Fruit fly (Drosophila melanogaster): Measurements from ENCODE around the gene CG42747.
A peak's percentile ranks its signal among the peaks of the same experiment; 100 is the strongest.

Gene CG42747

DNA sequence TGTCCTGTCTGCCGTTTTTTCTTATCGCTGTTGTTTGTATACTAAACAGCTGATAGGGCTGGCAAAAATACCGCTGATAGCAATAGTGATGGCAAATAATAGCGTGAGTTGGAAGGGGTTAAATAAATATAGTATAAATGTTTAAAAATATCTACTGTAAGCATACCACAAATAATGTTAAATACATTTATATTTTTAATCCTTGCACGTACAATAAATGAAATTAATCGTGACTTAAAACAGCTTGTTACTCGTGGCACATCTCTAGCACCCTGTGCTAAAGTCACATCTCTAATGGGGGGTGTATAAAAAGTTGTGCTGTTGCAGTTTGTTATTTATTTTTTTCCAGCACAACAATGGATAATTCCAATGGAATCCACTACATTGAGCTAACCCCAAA lies 88.0 kb downstream of the CG42747 start, which contains the start of the genes CG10147 and Bulli (continued):
- TF ChIP-seq CG2889 (GFP tag; IDR thresholded peaks at IDR 0.05), result peak; percentile 96
- peak; percentile 79 for TF ChIP-seq ftz-f1 (GFP tag; optimal IDR thresholded peaks at IDR 0.05)
- peak; percentile 97 for TF ChIP-seq NfI (GFP tag; optimal IDR thresholded peaks at IDR 0.05)
- TF ChIP-seq pros (GFP tag; optimal IDR thresholded peaks at IDR 0.05), result peak; percentile 39
- TF ChIP-seq D19A (tag; optimal IDR thresholded peaks at IDR 0.05), result peak; percentile 91
- peak; percentile 100 for TF ChIP-seq CG18476 (GFP tag; optimal IDR thresholded peaks at IDR 0.05)
- TF ChIP-seq Fer2 (tag; optimal IDR thresholded peaks at IDR 0.05), result peak; percentile 95
- peak; percentile 98 for TF ChIP-seq CG9215 (GFP tag; IDR thresholded peaks at IDR 0.05)
- peak; percentile 83 for TF ChIP-seq nerfin-2 (GFP tag; IDR thresholded peaks at IDR 0.05; ENCODE audit: partially characterized antibody)
- peak; percentile 80 for TF ChIP-seq Antp (GFP tag; optimal IDR thresholded peaks at IDR 0.05)
- TF ChIP-seq disco-r (GFP tag; optimal IDR thresholded peaks at IDR 0.05), result peak; percentile 67
- TF ChIP-seq Dbx (GFP tag; IDR thresholded peaks at IDR 0.05), result peak; percentile 98
- peak; percentile 61 for TF ChIP-seq CG7745 (tag; optimal IDR thresholded peaks at IDR 0.05)
- TF ChIP-seq TFAM (GFP tag; optimal IDR thresholded peaks at IDR 0.05), result peak; percentile 88
- TF ChIP-seq unc-4 (GFP tag; IDR thresholded peaks at IDR 0.05; ENCODE audit: partially characterized antibody), result peak; percentile 93
- TF ChIP-seq Camta (GFP tag; optimal IDR thresholded peaks at IDR 0.05), result peak; percentile 93
- peak; percentile 96 for TF ChIP-seq Hr51 (GFP tag; optimal IDR thresholded peaks at IDR 0.05)
- TF ChIP-seq CG12155 (GFP tag; optimal IDR thresholded peaks at IDR 0.05), result peak; percentile 97
- peak in 1 of 2 experiments; percentile 70 for TF ChIP-seq Hr78 (GFP tag; optimal IDR thresholded peaks at IDR 0.05)
- TF ChIP-seq grn (GFP tag; optimal IDR thresholded peaks at IDR 0.05), result peak; percentile 91
- peak; percentile 98 for TF ChIP-seq CG11093 (GFP tag; IDR thresholded peaks at IDR 0.05)
- TF ChIP-seq slou (GFP tag; optimal IDR thresholded peaks at IDR 0.05), result peak; percentile 97
- peak; percentile 84 for TF ChIP-seq CG6654 (GFP tag; optimal IDR thresholded peaks at IDR 0.05)
- peak; percentile 96 for TF ChIP-seq tup (GFP tag; optimal IDR thresholded peaks at IDR 0.05)
- peak; percentile 68 for TF ChIP-seq eyg (GFP tag; optimal IDR thresholded peaks at IDR 0.05)
- TF ChIP-seq CG6765 (GFP tag; optimal IDR thresholded peaks at IDR 0.05), result peak; percentile 90
- peak; percentile 83 for TF ChIP-seq Adf1 (GFP tag; IDR thresholded peaks at IDR 0.05)
- TF ChIP-seq Scr (GFP tag; IDR thresholded peaks at IDR 0.05; ENCODE audit: partially characterized antibody), result peak; percentile 97
- TF ChIP-seq hb (GFP tag; IDR thresholded peaks at IDR 0.05; ENCODE audit: partially characterized antibody), result peak; percentile 95
- peak; percentile 95 for TF ChIP-seq CG31388 (GFP tag; optimal IDR thresholded peaks at IDR 0.05)
- peak; percentile 97 for TF ChIP-seq CG8924 (tag; optimal IDR thresholded peaks at IDR 0.05)
- TF ChIP-seq Jarid2 (GFP tag; optimal IDR thresholded peaks at IDR 0.05), result peak; percentile 79
- peak; percentile 88 for TF ChIP-seq Nf-YC (tag; optimal IDR thresholded peaks at IDR 0.05)
- TF ChIP-seq Mes4 (GFP tag; optimal IDR thresholded peaks at IDR 0.05), result peak; percentile 82
- peak; percentile 98 for TF ChIP-seq B-H2 (GFP tag; optimal IDR thresholded peaks at IDR 0.05)
- TF ChIP-seq gsb (GFP tag; IDR thresholded peaks at IDR 0.05), result peak; percentile 95
- peak; percentile 99 for TF ChIP-seq CG15696 (tag; optimal IDR thresholded peaks at IDR 0.05)
- peak; percentile 80 for TF ChIP-seq crc (GFP tag; optimal IDR thresholded peaks at IDR 0.05)
- TF ChIP-seq odd (GFP tag; optimal IDR thresholded peaks at IDR 0.05), result peak; percentile 88
- TF ChIP-seq onecut (GFP tag; IDR thresholded peaks at IDR 0.05), result peak; percentile 85
- TF ChIP-seq zen2 (GFP tag; IDR thresholded peaks at IDR 0.05; ENCODE audit: partially characterized antibody), result peak; percentile 82; the same call in 2 of the 3 replicates
- peak; percentile 94 for TF ChIP-seq CG2202 (tag; optimal IDR thresholded peaks at IDR 0.05)
- TF ChIP-seq CG1603 (tag; optimal IDR thresholded peaks at IDR 0.05), result peak; percentile 95
- TF ChIP-seq lab (GFP tag; optimal IDR thresholded peaks at IDR 0.05), result peak; percentile 97
- no peak for TF ChIP-seq CG17568 (GFP tag; optimal IDR thresholded peaks at IDR 0.05)
- peak; percentile 91 for TF ChIP-seq CG6254 (GFP tag; optimal IDR thresholded peaks at IDR 0.05)
- TF ChIP-seq tap (tag; optimal IDR thresholded peaks at IDR 0.05), result peak; percentile 94
- TF ChIP-seq so (GFP tag; IDR thresholded peaks at IDR 0.05), result peak; percentile 92
- TF ChIP-seq CoRest (tag; optimal IDR thresholded peaks at IDR 0.05), result peak; percentile 98
